Fruit fly (Drosophila melanogaster): Measurements from ENCODE around the gene Bgb.

dm6 chr3L:1628176-1628866 is 11.2 kb upstream of the Bgb start, which contains the start of gene CG13928:
- TF ChIP-seq Hr39 (GFP tag; optimal IDR thresholded peaks at IDR 0.05) = no peak
- TF ChIP-seq pdm3 (GFP tag; optimal IDR thresholded peaks at IDR 0.05) = no peak
- no peak for TF ChIP-seq CG11294 (GFP tag; IDR thresholded peaks at IDR 0.05)
- no peak for TF ChIP-seq CG34406 (GFP tag; optimal IDR thresholded peaks at IDR 0.05)
- no peak for TF ChIP-seq CG4318 (GFP tag; optimal IDR thresholded peaks at IDR 0.05)
- TF ChIP-seq CG16779 (tag; optimal IDR thresholded peaks at IDR 0.05) = no peak

Measured in whole organism, prepupa.